Fruit fly (Drosophila melanogaster) S2 (cell line): ENCODE data around the gene CG1239.

Experiments used
- CG8478 ChIP-seq: fragments of >200 bp; optimal IDR thresholded peaks from 2 replicates; lab custom pipeline; 2018
- CTCF ChIP-seq, 2 experiments: fragments of >200 bp; optimal IDR thresholded peaks; 2 replicates each; lab custom pipeline; 2018

DNA sequence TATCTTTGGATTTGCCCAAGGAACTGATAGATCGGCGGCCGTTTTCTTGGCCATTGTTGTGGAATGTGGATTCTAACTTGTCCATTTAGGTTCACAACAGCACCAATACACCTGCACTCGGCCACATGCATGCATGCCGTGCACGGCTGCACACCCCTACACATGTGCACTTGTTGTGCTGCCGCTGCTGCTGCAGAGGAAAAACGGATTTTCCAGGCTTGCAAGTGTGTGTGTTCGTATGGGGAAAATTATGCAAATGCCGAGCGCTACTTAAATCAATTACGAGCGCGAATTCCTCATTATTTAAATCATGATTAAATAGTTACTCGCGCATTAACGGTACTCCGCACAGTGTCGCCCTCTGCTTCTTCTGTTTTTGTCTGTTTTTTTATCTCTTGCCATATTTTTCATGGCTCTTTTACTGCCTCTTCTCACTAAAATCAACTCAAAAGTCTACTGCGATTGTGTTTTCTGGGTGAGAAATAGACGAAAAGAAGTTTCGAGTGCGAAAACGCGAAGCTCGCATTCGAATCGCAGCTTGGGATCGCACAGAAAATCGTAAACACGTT is 48.7 kb upstream of the CG1239 start:
- TF ChIP-seq CG8478 (lab: Kevin White, UChicago) (no peak), CTCF (optimal IDR thresholded peaks at IDR 0.05; lab: Kevin White, UChicago) (no peak)
